Fruit fly (Drosophila melanogaster) Kc167 (cell line): ENCODE measurements around the gene Zip89B.

Source experiments
- Myc ChIP-seq: fragments of >200 bp; optimal IDR thresholded peaks from 2 replicates; lab custom pipeline; 2017; ENCODE audit warnings: missing external identifiers
- Sin3A ChIP-seq: fragments of >200 bp; optimal IDR thresholded peaks from 2 replicates; lab custom pipeline; 2018; ENCODE audit warnings: missing external identifiers
- h ChIP-seq: fragments of >200 bp; optimal IDR thresholded peaks from 3 replicates; lab custom pipeline; 2018; ENCODE audit warnings: missing external identifiers
- insv ChIP-seq: fragments of >200 bp; optimal IDR thresholded peaks from 3 replicates; lab custom pipeline; 2018; ENCODE audit warnings: missing external identifiers
- psq ChIP-seq: fragments of >200 bp; optimal IDR thresholded peaks from 2 replicates; lab custom pipeline; 2017; ENCODE audit warnings: missing external identifiers
- ttk ChIP-seq: sonication (Bioruptor generic); optimal IDR thresholded peaks from 2 replicates; lab custom pipeline; 2017; ENCODE audit warnings: missing external identifiers

Zip89B gene

dm6 chr3R:16347626-16348264 lies 42.2 kb downstream of the Zip89B start:
- TF ChIP-seq h (lab: Kevin White, UChicago) (no peak), psq (no peak), ttk (lab: Kevin White, UChicago) (no peak)

- no peak for TF ChIP-seq Sin3A (lab: Kevin White, UChicago)
- TF ChIP-seq h (lab: Kevin White, UChicago) = no peak
- no peak for TF ChIP-seq ttk (lab: Kevin White, UChicago)
- no peak for TF ChIP-seq psq
- no peak for TF ChIP-seq Myc (lab: Kevin White, UChicago)
- TF ChIP-seq insv (lab: Kevin White, UChicago) = no peak
These were observed 42.7 kb downstream of the Zip89B start for dm6 chr3R:16348289-16348688.

- TF ChIP-seq Myc (lab: Kevin White, UChicago) (no peak), ttk (lab: Kevin White, UChicago) (no peak), Sin3A (lab: Kevin White, UChicago) (no peak), insv (lab: Kevin White, UChicago) (no peak), h (lab: Kevin White, UChicago) (no peak), psq (no peak)
These were observed 43.6 kb downstream of the Zip89B start, which contains the start of the genes CG14879 and Manf for dm6 chr3R:16349111-16349655. Gene CG14879 (minus strand): TSS chr3R:16349226. Gene Manf (plus strand): TSS chr3R:16349404.

dm6 chr3R:16350400-16350799 lies 44.8 kb downstream of the Zip89B start:
- no peak for TF ChIP-seq h (lab: Kevin White, UChicago)
- no peak for TF ChIP-seq Myc (lab: Kevin White, UChicago)
- TF ChIP-seq Sin3A (lab: Kevin White, UChicago) = no peak
- TF ChIP-seq insv (lab: Kevin White, UChicago) = no peak
- no peak for TF ChIP-seq ttk (lab: Kevin White, UChicago)
- TF ChIP-seq psq = no peak

- TF ChIP-seq ttk (lab: Kevin White, UChicago) (no peak), Myc (lab: Kevin White, UChicago) (no peak), insv (lab: Kevin White, UChicago) (no peak), psq (no peak), Sin3A (lab: Kevin White, UChicago) (no peak), h (lab: Kevin White, UChicago) (no peak)
These were observed 45.5 kb downstream of the Zip89B start for dm6 chr3R:16351044-16351443.

dm6 chr3R:16352039-16352438 lies 46.5 kb downstream of the Zip89B start:
- no peak for TF ChIP-seq psq
- no peak for TF ChIP-seq h (lab: Kevin White, UChicago)
- no peak for TF ChIP-seq Sin3A (lab: Kevin White, UChicago)
- TF ChIP-seq Myc (lab: Kevin White, UChicago) = no peak
- TF ChIP-seq insv (lab: Kevin White, UChicago) = no peak
- TF ChIP-seq ttk (lab: Kevin White, UChicago) = no peak

dm6 chr3R:16353195-16353594 lies 47.6 kb downstream of the Zip89B start:
- TF ChIP-seq Myc (lab: Kevin White, UChicago) (no peak), Sin3A (lab: Kevin White, UChicago) (no peak), ttk (lab: Kevin White, UChicago) (no peak), psq (no peak), h (lab: Kevin White, UChicago) (no peak), insv (lab: Kevin White, UChicago) (no peak)

- TF ChIP-seq Myc (lab: Kevin White, UChicago) = no peak
- TF ChIP-seq insv (lab: Kevin White, UChicago) = no peak
- no peak for TF ChIP-seq psq
- TF ChIP-seq Sin3A (lab: Kevin White, UChicago) = no peak
- TF ChIP-seq h (lab: Kevin White, UChicago) = no peak
- TF ChIP-seq ttk (lab: Kevin White, UChicago) = no peak
These were observed 48.1 kb downstream of the Zip89B start for dm6 chr3R:16353671-16354070.

dm6 chr3R:16355393-16355943 lies 49.9 kb downstream of the Zip89B start:
- TF ChIP-seq ttk (lab: Kevin White, UChicago) (no peak), Myc (lab: Kevin White, UChicago) (no peak), Sin3A (lab: Kevin White, UChicago) (no peak), h (lab: Kevin White, UChicago) (no peak), insv (lab: Kevin White, UChicago) (no peak), psq (no peak)

- no peak for TF ChIP-seq psq
- no peak for TF ChIP-seq ttk (lab: Kevin White, UChicago)
- TF ChIP-seq h (lab: Kevin White, UChicago) = no peak
- TF ChIP-seq Myc (lab: Kevin White, UChicago) = no peak
- TF ChIP-seq insv (lab: Kevin White, UChicago) = no peak
- no peak for TF ChIP-seq Sin3A (lab: Kevin White, UChicago)
These were observed 50.8 kb downstream of the Zip89B start for dm6 chr3R:16356215-16356862.

- TF ChIP-seq ttk (lab: Kevin White, UChicago) (no peak), psq (no peak), h (lab: Kevin White, UChicago) (no peak)
These were observed 51.3 kb downstream of the Zip89B start, which contains the start of gene CG10311 for dm6 chr3R:16356863-16357215. Gene CG10311 (minus strand): TSS chr3R:16357015.
